Worm (Caenorhabditis elegans) whole organism, L1 larva: Measurements from ENCODE around the gene acs-1.

Experiments used
- C04F5.9 ChIP-seq: sonication (generic microtip); optimal IDR thresholded peaks from 2 replicates; lab custom pipeline; 2016; ENCODE audit warnings: missing genetic modification characterization, missing compliant biosample characterization
- C16A3.4 ChIP-seq: fragments of 150-350 bp; optimal IDR thresholded peaks from 2 replicates; lab custom pipeline; 2014; ENCODE audit warnings: missing biosample characterization, missing genetic modification characterization
- F16B12.6 ChIP-seq: fragments of 150-350 bp; optimal IDR thresholded peaks from 2 replicates; lab custom pipeline; 2014; ENCODE audit warnings: missing biosample characterization, missing genetic modification characterization
- ama-1 ChIP-seq: fragments of 150-350 bp; optimal IDR thresholded peaks from 2 replicates; lab custom pipeline; 2014
- elt-3 ChIP-seq, 6 experiments: fragments of 150-350 bp in 1 of 6; sonication (generic microtip); optimal IDR thresholded peaks; 2 replicates each; lab custom pipeline; 2017 to 2018; ENCODE audit warnings: missing biosample characterization in 6 of 6, missing genetic modification characterization in 6 of 6, inconsistent platforms in 1 of 6
- irx-1 ChIP-seq: sonication (generic microtip); optimal IDR thresholded peaks from 2 replicates; lab custom pipeline; 2016; ENCODE audit warnings: missing genetic modification characterization, missing compliant biosample characterization
- lin-15B ChIP-seq: fragments of 150-350 bp; sonication (generic microtip); optimal IDR thresholded peaks from 3 replicates; lab custom pipeline; 2014; ENCODE audit warnings: missing biosample characterization, missing genetic modification characterization
- lin-35 ChIP-seq, 2 experiments: fragments of 150-350 bp; optimal IDR thresholded peaks; 2 replicates each; lab custom pipeline; 2014; ENCODE audit warnings: missing biosample characterization in 2 of 2, missing genetic modification characterization in 2 of 2, missing genetic modification reagents in 2 of 2
- nhr-11 ChIP-seq: fragments of 150-350 bp; optimal IDR thresholded peaks from 2 replicates; lab custom pipeline; 2014; ENCODE audit warnings: missing biosample characterization, missing genetic modification characterization
- nhr-237 ChIP-seq: fragments of 150-350 bp; optimal IDR thresholded peaks from 2 replicates; lab custom pipeline; 2014; ENCODE audit warnings: missing biosample characterization, missing genetic modification characterization
- tbx-2 ChIP-seq: sonication (generic microtip); optimal IDR thresholded peaks from 2 replicates; lab custom pipeline; 2016; ENCODE audit warnings: missing genetic modification characterization, missing compliant biosample characterization

ce11 chrV:6508703-6509102 lies 16.1 kb upstream of the acs-1 start, which contains the start of gene ubh-3:
- TF ChIP-seq irx-1 (tag; lab: Kevin White, UChicago): no peak
- TF ChIP-seq lin-15B: no peak
- TF ChIP-seq ama-1 (lab: Kevin White, UChicago): no peak
- no peak for TF ChIP-seq elt-3 (tag; optimal IDR thresholded peaks at IDR 0.05; lab: Kevin White, UChicago)
- TF ChIP-seq lin-35 (GFP tag; optimal IDR thresholded peaks at IDR 0.05; lab: Kevin White, UChicago): no peak
- no peak for TF ChIP-seq C16A3.4 (tag; lab: Kevin White, UChicago)
- TF ChIP-seq F16B12.6 (tag; lab: Kevin White, UChicago): no peak
- no peak for TF ChIP-seq tbx-2 (tag; lab: Kevin White, UChicago)
- TF ChIP-seq nhr-237: no peak
- no peak for TF ChIP-seq nhr-11 (tag; lab: Kevin White, UChicago)
- TF ChIP-seq C04F5.9 (tag; lab: Kevin White, UChicago): no peak
